Worm (Caenorhabditis elegans): ENCODE results near the gene nspd-6.
A peak's percentile ranks its signal among the peaks of the same experiment; 100 is the strongest.

nspd-6 gene

DNA sequence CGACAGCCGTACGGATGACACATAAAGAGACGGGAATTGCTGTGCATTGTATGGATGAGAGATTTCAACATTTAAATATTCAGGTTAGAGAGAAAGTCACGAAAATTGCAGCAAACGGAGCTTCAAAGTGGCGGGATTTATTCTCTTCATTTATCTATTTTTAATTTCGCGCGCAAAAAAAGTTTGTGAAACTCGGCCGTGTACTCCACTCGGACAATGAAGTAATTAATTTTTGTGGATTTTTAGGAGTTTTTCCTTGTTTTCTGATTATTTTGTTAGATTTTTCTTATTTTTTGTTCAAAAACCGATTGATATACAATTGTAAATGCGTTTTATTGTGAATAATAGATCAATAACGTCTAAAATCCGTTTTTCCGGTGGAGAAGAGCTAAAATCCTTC, 22.5 kb upstream of the nspd-6 start:
- TF ChIP-seq tra-4 (tag; optimal IDR thresholded peaks at IDR 0.05) (no peak), ets-7 (tag; optimal IDR thresholded peaks at IDR 0.05) (no peak), scrt-1 (GFP tag; IDR thresholded peaks at IDR 0.05) (no peak), hmbx-1 (tag; optimal IDR thresholded peaks at IDR 0.05) (no peak), flt-1 (GFP tag; IDR thresholded peaks at IDR 0.05) (no peak), F13C5.2 (tag; optimal IDR thresholded peaks at IDR 0.05) (no peak), hmg-4 (GFP tag; optimal IDR thresholded peaks at IDR 0.05) (no peak), hnd-1 (tag; optimal IDR thresholded peaks at IDR 0.05) (no peak), ama-1 (optimal IDR thresholded peaks at IDR 0.05) (no peak), ceh-36 (tag; optimal IDR thresholded peaks at IDR 0.05) (no peak), pes-1 (GFP tag; IDR thresholded peaks at IDR 0.05) (no peak), tbx-37 (GFP tag; conservative IDR thresholded peaks at IDR 0.05) (no peak), ceh-13 (GFP tag; optimal IDR thresholded peaks at IDR 0.05) (no peak), sea-1 (GFP tag; conservative IDR thresholded peaks at IDR 0.05) (no peak), B0310.2 (tag; optimal IDR thresholded peaks at IDR 0.05) (no peak)

DNA sequence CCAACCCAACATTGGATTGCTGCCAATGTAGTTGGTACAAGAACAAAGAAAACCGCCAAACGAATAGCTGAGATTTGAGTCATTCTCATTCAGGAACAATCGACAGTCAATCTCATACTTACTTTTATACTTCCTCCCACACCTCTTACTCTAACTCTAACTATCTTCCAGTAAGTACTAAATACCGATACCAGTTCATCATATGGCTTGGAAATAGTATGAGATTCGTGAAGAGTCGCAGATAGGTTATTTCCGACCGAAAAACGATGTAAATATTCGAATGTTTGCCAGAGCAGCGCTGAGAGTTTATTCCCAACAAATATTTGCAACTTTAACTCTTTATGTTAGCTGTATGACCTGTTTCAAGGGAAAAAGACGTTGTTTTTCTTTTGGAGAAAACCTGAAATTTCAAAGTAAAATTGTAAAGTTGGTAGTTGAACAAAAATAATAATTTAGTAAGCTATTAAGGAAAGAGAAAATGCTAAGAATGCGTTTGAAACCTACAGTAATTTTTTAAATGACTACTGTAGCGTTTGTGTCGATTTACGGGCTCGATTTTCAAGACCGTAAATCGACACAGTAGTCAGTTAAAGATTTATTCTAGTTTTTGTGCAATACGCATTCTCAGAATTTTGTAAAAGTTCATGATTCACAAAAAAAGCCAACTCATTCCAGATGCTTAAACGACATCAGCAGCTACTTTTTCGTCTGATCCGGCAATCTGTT, 21.1 kb upstream of the nspd-6 start, which contains the start of the genes W03F8.6 and mtrf-1L:
Gene W03F8.6 (minus strand): TSS at position 101 of the 726 bp plus-strand sequence.
Gene mtrf-1L (plus strand): TSS at position 676 of the 726 bp plus-strand sequence.
- no peak for TF ChIP-seq hnd-1 (tag; optimal IDR thresholded peaks at IDR 0.05)
- no peak for TF ChIP-seq hmg-4 (GFP tag; optimal IDR thresholded peaks at IDR 0.05)
- TF ChIP-seq ceh-36 (tag; optimal IDR thresholded peaks at IDR 0.05) = no peak
- TF ChIP-seq tbx-11 (GFP tag; IDR thresholded peaks at IDR 0.05) = no peak
- TF ChIP-seq F13C5.2 (tag; optimal IDR thresholded peaks at IDR 0.05) = no peak
- no peak for TF ChIP-seq ets-7 (tag; optimal IDR thresholded peaks at IDR 0.05)
- no peak for TF ChIP-seq aly-1 (tag; optimal IDR thresholded peaks at IDR 0.05)
- TF ChIP-seq pes-1 (GFP tag; IDR thresholded peaks at IDR 0.05) = no peak
- no peak for TF ChIP-seq ceh-13 (GFP tag; optimal IDR thresholded peaks at IDR 0.05)
- no peak for TF ChIP-seq B0310.2 (tag; optimal IDR thresholded peaks at IDR 0.05)
- TF ChIP-seq tra-4 (tag; optimal IDR thresholded peaks at IDR 0.05) = no peak
- no peak for TF ChIP-seq hmbx-1 (tag; optimal IDR thresholded peaks at IDR 0.05)
- TF ChIP-seq scrt-1 (GFP tag; IDR thresholded peaks at IDR 0.05) = no peak
- no peak for TF ChIP-seq ama-1 (optimal IDR thresholded peaks at IDR 0.05)
- no peak for TF ChIP-seq sea-1 (GFP tag; conservative IDR thresholded peaks at IDR 0.05)
- no peak for TF ChIP-seq tbx-37 (GFP tag; conservative IDR thresholded peaks at IDR 0.05)
- no peak for TF ChIP-seq flt-1 (GFP tag; IDR thresholded peaks at IDR 0.05)

DNA sequence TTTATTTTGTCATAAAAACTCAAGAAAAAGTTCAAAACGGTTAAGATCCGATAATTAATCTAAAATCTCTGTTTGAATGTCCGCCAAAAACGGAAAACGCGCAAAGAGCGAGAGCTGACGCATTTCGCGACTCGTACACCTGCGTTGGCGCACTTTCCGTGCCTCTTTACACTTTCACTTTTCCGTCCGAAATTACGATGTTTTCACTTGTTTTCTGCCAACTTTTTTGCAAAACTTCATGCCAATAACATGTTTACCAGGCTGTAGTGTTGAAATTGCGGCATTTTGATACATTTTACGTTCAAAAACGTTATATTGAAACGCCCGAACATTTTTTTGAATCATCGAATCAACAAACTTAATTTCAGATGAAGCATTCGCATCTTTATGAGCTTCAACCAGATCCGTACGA, 18.2 kb upstream of the nspd-6 start, which contains the start of gene W03F8.4:
Gene W03F8.4 (plus strand): TSS at position 369 of the 412 bp plus-strand sequence.
- TF ChIP-seq hnd-1 (tag; optimal IDR thresholded peaks at IDR 0.05) (no peak), flt-1 (GFP tag; IDR thresholded peaks at IDR 0.05) (peak; percentile 62; the same call in 1 of the 2 replicates), tbx-11 (GFP tag; IDR thresholded peaks at IDR 0.05) (peak; percentile 63; the same call in 1 of the 2 replicates), aly-1 (tag; optimal IDR thresholded peaks at IDR 0.05) (no peak), ama-1 (optimal IDR thresholded peaks at IDR 0.05) (peak; percentile 92), ceh-13 (GFP tag; optimal IDR thresholded peaks at IDR 0.05) (no peak), tra-4 (tag; optimal IDR thresholded peaks at IDR 0.05) (peak; percentile 4), tbx-37 (GFP tag; conservative IDR thresholded peaks at IDR 0.05) (no peak; the same call in 1 of the 2 replicates), F13C5.2 (tag; optimal IDR thresholded peaks at IDR 0.05) (peak; percentile 73), B0310.2 (tag; optimal IDR thresholded peaks at IDR 0.05) (peak; percentile 53), hmbx-1 (tag; optimal IDR thresholded peaks at IDR 0.05) (peak; percentile 50), pes-1 (GFP tag; IDR thresholded peaks at IDR 0.05) (peak; percentile 70), ets-7 (tag; optimal IDR thresholded peaks at IDR 0.05) (no peak), scrt-1 (GFP tag; IDR thresholded peaks at IDR 0.05) (0 out of 2 replicates have a peak, but pooled peaks have one; percentile 30), ceh-36 (tag; optimal IDR thresholded peaks at IDR 0.05) (peak; percentile 54), hmg-4 (GFP tag; optimal IDR thresholded peaks at IDR 0.05) (peak; percentile 49), sea-1 (GFP tag; conservative IDR thresholded peaks at IDR 0.05) (peak; percentile 67; the same call in 1 of the 2 replicates)

DNA sequence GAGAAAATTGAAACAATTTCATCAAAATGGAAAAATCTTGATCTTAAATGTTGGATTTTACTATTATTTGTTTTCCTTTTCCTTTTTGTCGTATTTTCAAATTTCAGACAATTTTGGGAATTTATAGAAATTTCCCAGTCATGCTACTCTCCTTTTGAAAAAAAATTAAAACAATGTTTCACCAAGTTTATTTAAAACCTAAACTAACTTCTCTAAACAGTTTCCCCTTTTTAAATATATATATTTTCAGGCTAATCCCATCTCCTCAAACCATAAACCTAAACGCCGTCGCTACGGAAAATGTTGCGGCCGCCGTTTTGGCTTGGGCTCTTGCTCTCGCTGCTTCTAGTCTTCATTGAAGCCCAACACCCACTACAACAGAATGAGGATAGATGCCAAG, 7.5 kb upstream of the nspd-6 start, which contains the start of gene lam-1:
Gene lam-1 (plus strand): TSS at position 301 of the 400 bp plus-strand sequence.
- TF ChIP-seq ama-1 (optimal IDR thresholded peaks at IDR 0.05) = no peak
- no peak for TF ChIP-seq sea-1 (GFP tag; conservative IDR thresholded peaks at IDR 0.05)
- TF ChIP-seq hmg-4 (GFP tag; optimal IDR thresholded peaks at IDR 0.05) = no peak
- TF ChIP-seq scrt-1 (GFP tag; IDR thresholded peaks at IDR 0.05) = no peak
- no peak for TF ChIP-seq flt-1 (GFP tag; IDR thresholded peaks at IDR 0.05)
- TF ChIP-seq tra-4 (tag; optimal IDR thresholded peaks at IDR 0.05) = no peak
- TF ChIP-seq pes-1 (GFP tag; IDR thresholded peaks at IDR 0.05) = no peak
- no peak for TF ChIP-seq ceh-36 (tag; optimal IDR thresholded peaks at IDR 0.05)
- TF ChIP-seq F13C5.2 (tag; optimal IDR thresholded peaks at IDR 0.05) = no peak
- no peak for TF ChIP-seq hmbx-1 (tag; optimal IDR thresholded peaks at IDR 0.05)
- TF ChIP-seq B0310.2 (tag; optimal IDR thresholded peaks at IDR 0.05) = no peak
- no peak for TF ChIP-seq tbx-11 (GFP tag; IDR thresholded peaks at IDR 0.05)
- no peak for TF ChIP-seq ets-7 (tag; optimal IDR thresholded peaks at IDR 0.05)
- no peak for TF ChIP-seq aly-1 (tag; optimal IDR thresholded peaks at IDR 0.05)
- no peak for TF ChIP-seq hnd-1 (tag; optimal IDR thresholded peaks at IDR 0.05)
- no peak for TF ChIP-seq tbx-37 (GFP tag; conservative IDR thresholded peaks at IDR 0.05)

DNA sequence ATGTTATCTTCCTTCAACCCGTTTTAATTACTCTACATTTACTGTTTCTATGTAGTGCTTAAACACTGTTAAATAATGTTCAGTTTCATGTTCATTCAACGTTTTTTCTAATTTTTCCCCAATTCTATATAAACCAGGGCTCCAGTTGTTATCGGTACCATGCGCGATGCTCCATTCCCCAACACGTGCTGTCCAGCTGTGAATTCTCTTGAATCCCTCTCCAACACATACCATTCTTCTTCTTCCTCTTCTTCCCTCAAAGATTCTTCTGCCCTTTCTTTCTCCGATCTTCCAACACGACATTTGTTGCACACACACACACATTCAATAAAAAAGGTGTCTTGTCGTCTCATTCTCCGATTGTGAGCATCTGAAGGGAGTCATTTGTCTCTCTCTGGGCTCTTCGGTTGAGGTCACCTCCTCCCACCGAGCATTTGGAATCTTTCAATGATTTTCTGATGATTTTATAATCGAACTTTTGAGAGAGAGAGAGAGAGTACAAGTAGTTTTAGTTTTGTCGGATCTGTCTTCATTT, 6.5 kb upstream of the nspd-6 start:
- TF ChIP-seq sea-1 (GFP tag; conservative IDR thresholded peaks at IDR 0.05) (0 out of 2 replicates have a peak, but pooled peaks have one; percentile 29), F13C5.2 (tag; optimal IDR thresholded peaks at IDR 0.05) (no peak)

DNA sequence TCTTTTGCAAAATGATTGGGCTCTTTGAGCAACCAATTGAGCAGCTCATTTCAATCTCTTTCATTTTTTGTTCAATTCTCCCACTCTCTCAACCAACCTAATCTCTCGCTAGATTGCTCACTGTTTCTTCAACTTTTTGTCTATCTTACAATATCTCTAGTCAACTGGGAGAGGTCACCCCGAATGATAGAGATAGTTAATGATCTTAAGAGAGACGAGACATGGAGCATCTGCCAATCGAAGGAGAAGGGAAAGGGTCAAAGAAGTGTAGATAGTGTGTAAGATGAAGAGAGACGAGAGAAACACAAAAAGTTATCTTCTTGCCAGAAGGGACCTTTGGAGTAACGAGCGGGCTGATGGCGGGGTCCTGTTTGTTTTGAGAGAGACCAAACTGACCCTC, 3.8 kb upstream of the nspd-6 start:
- TF ChIP-seq hmg-4 (GFP tag; optimal IDR thresholded peaks at IDR 0.05) (peak; percentile 24), sea-1 (GFP tag; conservative IDR thresholded peaks at IDR 0.05) (no peak), ceh-36 (tag; optimal IDR thresholded peaks at IDR 0.05) (no peak), tbx-37 (GFP tag; conservative IDR thresholded peaks at IDR 0.05) (no peak)

DNA sequence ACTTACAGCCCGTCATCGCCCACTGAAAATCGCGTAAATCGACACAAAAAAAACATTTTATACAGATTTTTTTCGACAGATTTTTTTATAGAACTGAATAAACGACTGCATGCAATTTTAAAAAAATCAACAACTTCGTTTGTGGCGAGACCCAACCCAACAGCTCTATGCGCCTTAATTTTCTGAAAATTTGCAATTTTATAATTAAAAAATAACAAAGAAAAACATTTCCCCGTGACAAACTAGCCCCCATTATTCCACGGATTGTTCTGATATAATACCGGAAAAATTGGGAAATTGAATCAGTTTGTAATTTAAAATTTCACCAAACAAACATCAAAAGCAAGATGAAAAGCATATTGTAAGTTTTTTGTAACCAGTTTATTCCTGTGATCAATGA, 504 bp upstream of the nspd-6 start, which contains the start of gene ptp-5.1:
Gene ptp-5.1 (plus strand): TSS at position 301 of the 400 bp plus-strand sequence.
- TF ChIP-seq hmbx-1 (tag; optimal IDR thresholded peaks at IDR 0.05) (no peak), flt-1 (GFP tag; IDR thresholded peaks at IDR 0.05) (no peak), F13C5.2 (tag; optimal IDR thresholded peaks at IDR 0.05) (no peak)
